Fruit fly (Drosophila melanogaster) whole organism, adult: ENCODE data around the gene CG4393.

Experiments
- CG11617 ChIP-seq: fragments of 200-800 bp; sonication (Bioruptor generic); optimal IDR thresholded peaks from 2 replicates; lab custom pipeline; 2017; ENCODE audit warnings: mild to moderate bottlenecking, missing biosample characterization, missing genetic modification reagents, missing genetic modification characterization
- CG12768 ChIP-seq: fragments of 200-800 bp; sonication (Bioruptor generic); optimal IDR thresholded peaks from 2 replicates; lab custom pipeline; 2017; ENCODE audit warnings: missing biosample characterization, missing genetic modification characterization, mild to moderate bottlenecking, moderate library complexity, missing genetic modification reagents
- CG14711 ChIP-seq: fragments of 200-800 bp; sonication (Bioruptor generic); optimal IDR thresholded peaks from 2 replicates; lab custom pipeline; 2018; ENCODE audit warnings: missing biosample characterization, mild to moderate bottlenecking, missing genetic modification characterization, moderate library complexity
- CG1620 ChIP-seq: fragments of 200-800 bp; sonication (Bioruptor generic); optimal IDR thresholded peaks from 2 replicates; lab custom pipeline; 2016; ENCODE audit warnings: missing biosample characterization, missing genetic modification characterization
- CG33017 ChIP-seq: fragments of 200-800 bp; sonication (Bioruptor generic); optimal IDR thresholded peaks from 2 replicates; lab custom pipeline; 2018; ENCODE audit warnings: missing biosample characterization, mild to moderate bottlenecking, missing genetic modification characterization, moderate library complexity
- CG5204 ChIP-seq: fragments of 200-800 bp; sonication (Bioruptor generic); optimal IDR thresholded peaks from 2 replicates; lab custom pipeline; 2016; ENCODE audit warnings: missing biosample characterization, missing genetic modification characterization
- CG7045 ChIP-seq: fragments of 200-800 bp; sonication (Bioruptor generic); optimal IDR thresholded peaks from 2 replicates; lab custom pipeline; 2017; ENCODE audit warnings: missing biosample characterization, mild to moderate bottlenecking, missing genetic modification characterization
- CG7101 ChIP-seq: fragments of 200-800 bp; sonication (Bioruptor generic); optimal IDR thresholded peaks from 2 replicates; lab custom pipeline; 2018; ENCODE audit warnings: missing biosample characterization, mild to moderate bottlenecking, missing genetic modification characterization, moderate library complexity
- Clk ChIP-seq: fragments of 200-800 bp; sonication (Bioruptor generic); optimal IDR thresholded peaks from 2 replicates; lab custom pipeline; 2017; ENCODE audit warnings: missing biosample characterization, missing genetic modification characterization
- Crg-1 ChIP-seq: fragments of 200-800 bp; sonication (Bioruptor generic); optimal IDR thresholded peaks from 2 replicates; lab custom pipeline; 2016; ENCODE audit warnings: missing biosample characterization, missing genetic modification characterization
- Hr96 ChIP-seq: fragments of 200-800 bp; sonication (Bioruptor generic); optimal IDR thresholded peaks from 2 replicates; lab custom pipeline; 2016; ENCODE audit warnings: missing biosample characterization, missing genetic modification characterization
- Mnt ChIP-seq: fragments of 200-800 bp; sonication (Bioruptor generic); optimal IDR thresholded peaks from 2 replicates; lab custom pipeline; 2016; ENCODE audit warnings: missing biosample characterization, mild to moderate bottlenecking, missing genetic modification characterization
- bab1 ChIP-seq: fragments of 200-800 bp; sonication (Bioruptor generic); optimal IDR thresholded peaks from 3 replicates; lab custom pipeline; 2019; ENCODE audit warnings: missing biosample characterization, mild to moderate bottlenecking, missing genetic modification characterization, moderate library complexity
- cic ChIP-seq: fragments of 200-800 bp; sonication (Bioruptor generic); optimal IDR thresholded peaks from 2 replicates; lab custom pipeline; 2017; ENCODE audit warnings: missing biosample characterization, mild to moderate bottlenecking, missing genetic modification characterization, moderate library complexity
- cnc ChIP-seq, 2 experiments: fragments of >200 bp; optimal IDR thresholded peaks; 2 replicates each; lab custom pipeline; 2017
- kay ChIP-seq: fragments of 200-800 bp; sonication (Bioruptor generic); peaks from one replicate; lab custom pipeline; 2016; ENCODE audit warnings: missing biosample characterization, missing genetic modification characterization, borderline replicate concordance
- ovo ChIP-seq: fragments of 200-800 bp; sonication (Bioruptor generic); optimal IDR thresholded peaks from 2 replicates; lab custom pipeline; 2016; ENCODE audit warnings: missing biosample characterization, missing genetic modification characterization
- pad ChIP-seq: fragments of 200-800 bp; sonication (Bioruptor generic); optimal IDR thresholded peaks from 3 replicates; lab custom pipeline; 2017; ENCODE audit warnings: missing biosample characterization, missing genetic modification characterization, mild to moderate bottlenecking, moderate library complexity, missing genetic modification reagents
- tj ChIP-seq: fragments of 200-800 bp; sonication (Bioruptor generic); optimal IDR thresholded peaks from 3 replicates; lab custom pipeline; 2017; ENCODE audit warnings: missing biosample characterization, mild to moderate bottlenecking, missing genetic modification characterization, moderate library complexity
- toe ChIP-seq: fragments of 200-800 bp; sonication (Bioruptor generic); optimal IDR thresholded peaks from 2 replicates; lab custom pipeline; 2016; ENCODE audit warnings: missing biosample characterization, missing genetic modification characterization

The CG4393 gene

DNA sequence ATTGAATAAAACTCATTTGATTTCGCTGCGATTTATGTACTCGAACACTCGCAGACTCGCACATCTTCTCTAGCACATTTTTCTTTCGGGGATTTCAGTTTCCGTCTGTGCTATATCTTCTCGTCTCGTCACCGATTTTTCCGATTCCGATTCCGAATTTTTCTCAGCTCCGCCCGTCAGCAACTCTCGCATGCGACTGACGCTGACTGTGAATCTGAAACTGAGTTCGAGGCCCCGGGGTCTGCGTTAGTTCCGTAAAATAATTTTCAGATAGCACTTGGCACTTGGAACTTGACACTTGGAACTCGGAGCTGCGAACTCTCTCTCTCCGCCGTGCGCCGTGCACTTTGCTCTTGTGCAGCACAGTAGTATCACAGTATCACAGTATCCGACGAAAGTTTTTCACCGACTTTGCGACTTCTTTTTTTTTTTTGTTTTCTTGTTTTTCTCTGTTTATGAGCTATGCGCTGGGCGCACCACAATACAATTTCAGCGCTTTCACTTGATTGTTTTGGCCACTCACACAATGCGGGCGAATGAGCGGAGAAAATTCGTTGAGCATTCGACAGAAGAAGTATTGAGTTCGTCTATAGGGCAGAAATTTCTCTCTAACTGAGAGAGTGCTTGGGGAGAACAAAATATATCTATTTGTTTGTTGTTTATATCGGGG, at the start of gene CG4393:
Gene CG4393, minus strand, starts transcription at position 187 of the 670 bp plus-strand sequence.
- TF ChIP-seq CG11617 (GFP tag; lab: Kevin White, UChicago) (peak; percentile 14), Crg-1 (GFP tag; lab: Kevin White, UChicago) (no peak), CG33017 (no peak), kay (GFP tag; lab: Kevin White, UChicago) (peak; percentile 50), Mnt (GFP tag; lab: Kevin White, UChicago) (peak; percentile 7), CG5204 (GFP tag; lab: Kevin White, UChicago) (peak; percentile 51), Clk (GFP tag; lab: Kevin White, UChicago) (peak; percentile 40), CG7045 (GFP tag; lab: Kevin White, UChicago) (peak; percentile 6), CG7101 (tag; lab: Kevin White, UChicago) (no peak), cic (GFP tag; lab: Kevin White, UChicago) (no peak), CG12768 (GFP tag; lab: Kevin White, UChicago) (peak; percentile 94), tj (GFP tag; lab: Kevin White, UChicago) (no peak), Hr96 (GFP tag; lab: Kevin White, UChicago) (peak; percentile 16)

dm6 chr3R:23431355-23431754, 46.8 kb upstream of the CG4393 start:
- TF ChIP-seq CG33017 (no peak), CG5204 (GFP tag; lab: Kevin White, UChicago) (no peak), CG12768 (GFP tag; lab: Kevin White, UChicago) (no peak)

DNA sequence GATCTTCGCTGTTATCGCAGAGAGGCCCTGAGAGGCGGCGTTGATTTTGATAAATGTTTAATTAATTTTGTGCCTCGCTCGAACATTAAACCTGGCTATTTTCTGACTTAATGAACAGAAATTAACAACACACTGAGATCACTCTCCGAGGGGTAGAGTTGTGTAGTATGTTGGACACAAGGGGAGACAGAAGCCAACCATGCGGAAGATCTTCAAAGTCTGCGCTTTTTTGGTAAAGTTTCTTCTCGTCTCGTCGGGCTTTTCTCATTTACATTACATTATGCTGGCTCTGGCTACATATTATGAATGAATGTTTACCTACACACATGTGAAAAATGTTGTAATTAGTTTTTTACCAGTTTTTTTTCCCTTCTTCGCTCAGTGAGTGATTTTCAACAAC, 41.4 kb upstream of the CG4393 start, which contains the start of gene CG43694:
Gene CG43694, minus strand, starts transcription at position 101 of the 400 bp plus-strand sequence.
- TF ChIP-seq CG7045 (GFP tag; lab: Kevin White, UChicago) (no peak), CG1620 (GFP tag; lab: Kevin White, UChicago) (no peak), kay (GFP tag; lab: Kevin White, UChicago) (no peak), bab1 (no peak), CG7101 (tag; lab: Kevin White, UChicago) (no peak), CG14711 (tag; lab: Kevin White, UChicago) (no peak), CG5204 (GFP tag; lab: Kevin White, UChicago) (no peak), Clk (GFP tag; lab: Kevin White, UChicago) (no peak)

- no peak for TF ChIP-seq bab1
- no peak for TF ChIP-seq kay (GFP tag; lab: Kevin White, UChicago)
- no peak for TF ChIP-seq tj (GFP tag; lab: Kevin White, UChicago)
These were observed 40.5 kb upstream of the CG4393 start for dm6 chr3R:23425107-23425506.

- TF ChIP-seq Clk (GFP tag; lab: Kevin White, UChicago) (no peak), CG14711 (tag; lab: Kevin White, UChicago) (no peak), kay (GFP tag; lab: Kevin White, UChicago) (no peak), toe (GFP tag; lab: Kevin White, UChicago) (no peak), CG11617 (GFP tag; lab: Kevin White, UChicago) (no peak), ovo (GFP tag; lab: Kevin White, UChicago) (no peak), CG5204 (GFP tag; lab: Kevin White, UChicago) (no peak), tj (GFP tag; lab: Kevin White, UChicago) (no peak), pad (no peak), CG7045 (GFP tag; lab: Kevin White, UChicago) (no peak), CG1620 (GFP tag; lab: Kevin White, UChicago) (no peak), Mnt (GFP tag; lab: Kevin White, UChicago) (no peak), CG33017 (no peak), bab1 (no peak), CG12768 (GFP tag; lab: Kevin White, UChicago) (no peak), cic (GFP tag; lab: Kevin White, UChicago) (no peak), Hr96 (GFP tag; lab: Kevin White, UChicago) (no peak), CG7101 (tag; lab: Kevin White, UChicago) (no peak), Crg-1 (GFP tag; lab: Kevin White, UChicago) (no peak)
These were observed 37.3 kb upstream of the CG4393 start for dm6 chr3R:23421925-23422324.

DNA sequence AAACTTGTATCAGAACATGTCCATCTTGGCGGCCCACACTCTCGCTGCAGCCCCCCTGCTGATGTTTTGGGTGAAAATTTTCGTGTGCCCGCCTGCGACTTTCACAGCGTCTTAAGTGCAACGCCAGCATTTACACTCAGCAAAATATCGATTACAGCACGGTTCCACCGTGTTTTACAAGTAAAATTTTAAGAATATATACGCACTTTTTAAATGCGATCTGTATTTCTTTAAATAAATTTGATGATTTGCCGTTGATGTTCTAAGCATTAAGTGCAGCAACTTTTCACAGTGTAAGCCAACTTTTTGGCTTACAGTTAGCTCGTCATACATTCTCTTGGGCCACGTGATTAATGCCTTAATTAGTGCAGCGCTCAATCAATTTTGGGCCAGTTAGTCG, 33.1 kb upstream of the CG4393 start:
- TF ChIP-seq tj (GFP tag; lab: Kevin White, UChicago) (no peak), CG14711 (tag; lab: Kevin White, UChicago) (no peak), Clk (GFP tag; lab: Kevin White, UChicago) (no peak), toe (GFP tag; lab: Kevin White, UChicago) (no peak), ovo (GFP tag; lab: Kevin White, UChicago) (no peak), CG33017 (no peak), pad (no peak), Hr96 (GFP tag; lab: Kevin White, UChicago) (no peak), CG7045 (GFP tag; lab: Kevin White, UChicago) (no peak), CG5204 (GFP tag; lab: Kevin White, UChicago) (no peak), CG7101 (tag; lab: Kevin White, UChicago) (no peak), kay (GFP tag; lab: Kevin White, UChicago) (no peak), CG1620 (GFP tag; lab: Kevin White, UChicago) (no peak), Mnt (GFP tag; lab: Kevin White, UChicago) (no peak), bab1 (no peak), cic (GFP tag; lab: Kevin White, UChicago) (no peak), CG12768 (GFP tag; lab: Kevin White, UChicago) (no peak), CG11617 (GFP tag; lab: Kevin White, UChicago) (no peak), cnc (optimal IDR thresholded peaks at IDR 0.05; lab: Kevin White, UChicago) (no peak), Crg-1 (GFP tag; lab: Kevin White, UChicago) (no peak)
